Worm (Caenorhabditis elegans) whole organism, L4 larva: ENCODE data around the gene pde-12.

Source experiments
- D1046.2 ChIP-seq: fragments of 200-800 bp; sonication (Bioruptor generic); IDR thresholded peaks from 2 replicates; pipeline ENCODE4 v1.3.6; 2022; ENCODE audit warnings: missing genetic modification characterization, missing compliant biosample characterization
- F26F4.8 ChIP-seq: fragments of 200-800 bp; sonication (Bioruptor generic); conservative IDR thresholded peaks from 2 replicates; pipeline ENCODE4 v1.3.6; 2022; ENCODE audit warnings: missing genetic modification characterization, missing compliant biosample characterization
- F37D6.2 ChIP-seq: sonication (generic microtip); optimal IDR thresholded peaks from 2 replicates; lab custom pipeline; 2016; ENCODE audit warnings: mild to moderate bottlenecking, missing genetic modification characterization, missing compliant biosample characterization
- aha-1 ChIP-seq: fragments of 150-350 bp; peaks from one replicate; lab custom pipeline; 2014; ENCODE audit warnings: missing biosample characterization, missing genetic modification characterization
- ama-1 ChIP-seq: fragments of 150-350 bp; optimal IDR thresholded peaks from 2 replicates; lab custom pipeline; 2014; ENCODE audit warnings: inconsistent platforms, mixed read lengths
- ceh-32 ChIP-seq: sonication (generic microtip); optimal IDR thresholded peaks from 2 replicates; lab custom pipeline; 2016; ENCODE audit warnings: mild to moderate bottlenecking, missing genetic modification characterization, missing compliant biosample characterization; ENCODE audit not compliant: poor library complexity
- ceh-44 ChIP-seq: fragments of 200-800 bp; sonication (Bioruptor generic); IDR thresholded peaks from 2 replicates; pipeline ENCODE4 v1.3.6; 2022; ENCODE audit warnings: missing genetic modification reagents, missing genetic modification characterization, missing compliant biosample characterization
- ceh-62 ChIP-seq: sonication (generic microtip); optimal IDR thresholded peaks from 2 replicates; lab custom pipeline; 2017; ENCODE audit warnings: missing biosample characterization, missing genetic modification characterization
- ces-1 ChIP-seq: fragments of 150-350 bp; sonication (generic microtip); optimal IDR thresholded peaks from 4 replicates; lab custom pipeline; 2014; ENCODE audit warnings: missing biosample characterization, missing genetic modification reagents, missing genetic modification characterization
- daf-16 ChIP-seq, 3 experiments: sonication (generic microtip); optimal IDR thresholded peaks; 2 replicates each; lab custom pipeline; 2016 to 2017; ENCODE audit warnings: missing genetic modification characterization in 3 of 3, missing genetic modification reagents in 3 of 3, mild to moderate bottlenecking in 2 of 3, missing compliant biosample characterization in 2 of 3, missing biosample characterization in 1 of 3, moderate library complexity in 1 of 3
- daf-19 ChIP-seq: fragments of 200-800 bp; sonication (Bioruptor generic); conservative IDR thresholded peaks from 2 replicates; pipeline ENCODE4 v1.3.6; 2022; ENCODE audit warnings: missing genetic modification characterization, missing compliant biosample characterization
- duxl-1 ChIP-seq: sonication (generic microtip); optimal IDR thresholded peaks from 2 replicates; lab custom pipeline; 2016; ENCODE audit warnings: mild to moderate bottlenecking, missing genetic modification characterization, moderate library complexity, missing compliant biosample characterization; ENCODE audit not compliant: poor library complexity
- egl-43 ChIP-seq: fragments of 200-800 bp; sonication (Bioruptor generic); IDR thresholded peaks from 2 replicates; pipeline ENCODE4 v1.3.6; 2022; ENCODE audit warnings: missing genetic modification reagents, missing genetic modification characterization, missing compliant biosample characterization
- fos-1 ChIP-seq: fragments of 150-350 bp; optimal IDR thresholded peaks from 2 replicates; lab custom pipeline; 2014; ENCODE audit warnings: missing biosample characterization, missing genetic modification characterization
- jun-1 ChIP-seq: fragments of 150-350 bp; optimal IDR thresholded peaks from 2 replicates; lab custom pipeline; 2014; ENCODE audit warnings: missing biosample characterization, missing genetic modification reagents, missing genetic modification characterization
- lin-1 ChIP-seq: fragments of 200-800 bp; sonication (Bioruptor generic); IDR thresholded peaks from 2 replicates; pipeline ENCODE4 v1.3.6; 2022; ENCODE audit warnings: missing genetic modification reagents, missing genetic modification characterization, missing compliant biosample characterization
- lin-15B ChIP-seq: fragments of 150-350 bp; sonication (generic microtip); optimal IDR thresholded peaks from 3 replicates; lab custom pipeline; 2014; ENCODE audit warnings: missing biosample characterization, missing genetic modification characterization
- lin-29 ChIP-seq: fragments of 200-800 bp; sonication (Bioruptor generic); IDR thresholded peaks from 2 replicates; pipeline ENCODE4 v1.3.6; 2022; ENCODE audit warnings: missing genetic modification reagents, missing genetic modification characterization, missing compliant biosample characterization
- lin-38 ChIP-seq: fragments of 200-800 bp; sonication (Bioruptor generic); IDR thresholded peaks from 2 replicates; pipeline ENCODE4 v1.3.6; 2022; ENCODE audit warnings: missing genetic modification reagents, missing genetic modification characterization, missing compliant biosample characterization
- lin-39 ChIP-seq: fragments of 150-350 bp; optimal IDR thresholded peaks from 2 replicates; lab custom pipeline; 2014; ENCODE audit warnings: missing biosample characterization, missing genetic modification reagents, missing genetic modification characterization
- madf-5 ChIP-seq, 2 experiments: fragments of 200-800 bp; sonication (Bioruptor generic); IDR thresholded peaks; 2 replicates each; pipeline ENCODE4 v1.3.6; 2022; ENCODE audit warnings: missing compliant biosample characterization in 2 of 2, missing genetic modification characterization in 2 of 2
- madf-9 ChIP-seq: fragments of 200-800 bp; sonication (Bioruptor generic); conservative IDR thresholded peaks from 2 replicates; pipeline ENCODE4 v1.3.6; 2022; ENCODE audit warnings: missing genetic modification reagents, missing genetic modification characterization, missing compliant biosample characterization
- mdt-29 ChIP-seq: fragments of 200-800 bp; sonication (Bioruptor generic); IDR thresholded peaks from 2 replicates; pipeline ENCODE4 v1.3.6; 2022; ENCODE audit warnings: missing genetic modification reagents, missing genetic modification characterization, missing compliant biosample characterization
- mes-2 ChIP-seq: sonication (generic microtip); optimal IDR thresholded peaks from 2 replicates; lab custom pipeline; 2016; ENCODE audit warnings: missing genotype, mild to moderate bottlenecking, missing genetic modification characterization, missing compliant biosample characterization; ENCODE audit not compliant: poor library complexity, severe bottlenecking
- nhr-11 ChIP-seq: fragments of 150-350 bp; optimal IDR thresholded peaks from 2 replicates; lab custom pipeline; 2014; ENCODE audit warnings: missing biosample characterization, missing genetic modification characterization
- nhr-41 ChIP-seq: fragments of 200-800 bp; sonication (Bioruptor generic); IDR thresholded peaks from 2 replicates; pipeline ENCODE4 v1.3.6; 2022; ENCODE audit warnings: missing genetic modification reagents, missing genetic modification characterization, missing compliant biosample characterization
- nhr-42 ChIP-seq: fragments of 200-800 bp; sonication (Bioruptor generic); IDR thresholded peaks from 2 replicates; pipeline ENCODE4 v1.3.6; 2022; ENCODE audit warnings: missing genetic modification characterization, missing compliant biosample characterization
- pha-4 ChIP-seq, 2 experiments: fragments of 150-350 bp in 1 of 2; fragments of 200-800 bp in 1 of 2; sonication (Bioruptor generic) in 1 of 2; IDR thresholded peaks in 1 of 2; optimal IDR thresholded peaks in 1 of 2; 2 replicates each; pipeline versions ENCODE4 v1.3.6 to Lab custom; 2014 to 2022; ENCODE audit warnings: missing genetic modification characterization in 2 of 2, missing genetic modification reagents in 2 of 2, missing biosample characterization in 1 of 2, missing compliant biosample characterization in 1 of 2
- php-3 ChIP-seq: fragments of 200-800 bp; sonication (Bioruptor generic); IDR thresholded peaks from 2 replicates; pipeline ENCODE4 v1.3.6; 2022; ENCODE audit warnings: missing genetic modification reagents, missing genetic modification characterization, missing compliant biosample characterization
- set-16 ChIP-seq: fragments of 200-800 bp; sonication (Bioruptor generic); IDR thresholded peaks from 2 replicates; pipeline ENCODE4 v1.3.6; 2022; ENCODE audit warnings: missing genetic modification reagents, missing genetic modification characterization, missing compliant biosample characterization
- snpc-1.2 ChIP-seq: fragments of 200-800 bp; sonication (Bioruptor generic); IDR thresholded peaks from 2 replicates; pipeline ENCODE4 v1.3.6; 2022; ENCODE audit warnings: missing genetic modification reagents, missing genetic modification characterization, missing compliant biosample characterization
- unc-130 ChIP-seq: sonication (generic microtip); optimal IDR thresholded peaks from 2 replicates; lab custom pipeline; 2016; ENCODE audit warnings: missing genetic modification reagents, missing genetic modification characterization, missing compliant biosample characterization

pde-12 gene

DNA sequence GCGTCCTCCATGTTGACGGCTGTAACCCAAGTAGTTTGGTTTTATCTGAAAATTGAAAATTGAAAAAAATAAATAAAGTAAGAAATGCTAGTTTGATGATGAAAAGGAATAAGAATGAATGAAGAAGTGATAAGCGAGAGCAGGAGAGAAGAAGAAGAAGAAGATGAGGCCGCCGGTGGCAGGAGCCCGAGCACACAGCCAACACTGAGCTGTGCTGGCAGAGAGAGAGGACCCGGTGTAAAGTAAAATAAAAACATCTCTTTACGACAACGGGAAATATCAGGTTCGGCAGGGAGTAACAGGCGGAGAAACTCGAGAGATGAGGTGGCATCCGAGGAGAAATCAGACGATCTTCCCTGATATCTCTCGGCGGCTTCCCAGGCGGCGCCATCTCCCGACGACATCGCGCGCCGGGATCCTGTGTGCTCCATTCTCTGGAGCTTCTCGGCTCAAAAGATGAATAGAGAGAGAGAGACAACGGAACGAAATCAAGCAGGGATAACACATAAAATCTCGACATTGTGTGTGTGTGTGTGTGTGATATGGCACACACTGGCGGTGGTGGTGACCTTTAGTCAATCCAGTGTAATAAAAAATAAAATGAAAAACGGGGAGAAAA lies 27.9 kb downstream of the pde-12 start, which contains the start of gene sca-1 (continued):
- TF ChIP-seq lin-1 (GFP tag; lab: Robert Waterston, UW) (no peak), daf-19 (GFP tag; lab: Robert Waterston, UW) (no peak), nhr-11 (tag; lab: Kevin White, UChicago) (no peak), pha-4 (GFP tag; IDR thresholded peaks at IDR 0.05; lab: Robert Waterston, UW) (no peak), pha-4 (tag; optimal IDR thresholded peaks at IDR 0.05; lab: Kevin White, UChicago) (no peak), ceh-62 (tag; lab: Kevin White, UChicago) (no peak), ceh-44 (GFP tag; lab: Robert Waterston, UW) (no peak), ces-1 (GFP tag; lab: Kevin White, UChicago) (no peak), nhr-41 (GFP tag; lab: Robert Waterston, UW) (no peak), madf-5 (GFP tag; IDR thresholded peaks at IDR 0.05; lab: Robert Waterston, UW) (0 out of 4 replicates have a peak, but pooled peaks of 1 of the 2 experiments have one; percentile 61), ama-1 (lab: Kevin White, UChicago) (no peak)

DNA sequence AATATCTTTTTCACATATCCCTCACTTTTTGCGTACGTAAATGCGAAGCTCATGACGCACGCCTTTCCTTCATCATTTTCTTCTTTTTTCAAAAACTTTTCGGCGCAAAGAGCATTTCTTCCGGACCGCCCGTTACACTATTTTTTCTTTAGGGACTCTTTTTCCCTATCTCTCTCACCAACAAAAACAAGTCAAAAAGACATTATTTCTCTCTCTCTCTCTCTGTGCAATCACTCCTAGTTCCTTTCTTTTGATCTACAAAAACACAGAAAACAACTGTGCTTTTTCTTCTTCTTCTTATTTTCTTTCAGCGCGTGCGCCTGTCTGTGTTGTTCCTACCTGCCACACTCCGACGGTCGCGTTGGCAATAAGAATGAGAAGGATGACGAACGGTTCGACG lies 28.8 kb downstream of the pde-12 start:
- TF ChIP-seq jun-1 (no peak), lin-1 (GFP tag; lab: Robert Waterston, UW) (no peak), aha-1 (peak; percentile 24), nhr-11 (tag; lab: Kevin White, UChicago) (peak; percentile 63), daf-16 (GFP tag; optimal IDR thresholded peaks at IDR 0.05; lab: Kevin White, UChicago) (peak in 1 of 2 experiments; percentile 42), daf-16 (tag; optimal IDR thresholded peaks at IDR 0.05; lab: Kevin White, UChicago) (no peak), lin-38 (no peak)

DNA sequence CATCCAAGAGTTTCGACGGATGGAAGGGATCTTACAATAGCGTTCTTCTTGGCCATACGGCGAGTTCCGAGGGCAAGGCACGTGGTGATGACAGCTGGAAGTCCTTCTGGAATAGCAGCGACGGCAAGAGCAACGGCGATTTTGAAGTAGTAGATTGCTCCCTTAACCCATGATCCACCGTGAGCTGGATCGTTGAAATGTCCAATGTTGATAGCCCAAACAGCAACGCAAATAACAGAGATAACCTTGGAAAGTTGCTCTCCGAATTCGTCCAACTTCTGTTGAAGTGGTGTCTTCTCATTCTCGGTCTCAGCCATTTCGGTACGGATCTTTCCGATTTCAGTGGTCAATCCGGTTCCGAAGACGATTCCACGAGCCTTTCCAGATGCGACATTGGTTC lies 29.6 kb downstream of the pde-12 start:
- TF ChIP-seq duxl-1, result peak; percentile 53
- TF ChIP-seq aha-1, result peak; percentile 92
- 0 out of 2 replicates have a peak, but pooled peaks have one; percentile 33 for TF ChIP-seq D1046.2 (GFP tag; lab: Robert Waterston, UW)
- no peak for TF ChIP-seq lin-15B (tag; lab: Kevin White, UChicago)
- TF ChIP-seq F26F4.8, result peak; percentile 14; the same call in 1 of the 2 replicates
- no peak for TF ChIP-seq F37D6.2
- no peak for TF ChIP-seq daf-16 (GFP tag; optimal IDR thresholded peaks at IDR 0.05; lab: Kevin White, UChicago)
- TF ChIP-seq daf-16 (tag; optimal IDR thresholded peaks at IDR 0.05; lab: Kevin White, UChicago), result no peak

DNA sequence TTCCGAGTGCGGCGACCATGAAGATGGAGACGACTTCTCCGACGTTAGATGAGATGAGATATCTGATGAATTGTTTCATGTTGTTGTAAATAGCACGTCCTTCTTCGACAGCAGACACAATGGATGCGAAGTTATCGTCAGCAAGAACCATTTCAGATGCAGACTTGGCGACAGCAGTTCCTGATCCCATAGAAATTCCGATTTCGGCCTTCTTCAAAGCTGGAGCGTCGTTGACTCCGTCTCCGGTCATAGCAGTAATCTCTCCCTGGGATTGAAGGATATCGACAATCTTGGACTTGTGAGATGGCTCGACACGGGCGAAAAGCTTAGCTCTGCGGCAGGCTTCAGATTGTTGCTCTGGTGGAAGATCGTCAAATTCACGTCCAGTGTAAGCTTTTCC lies 30.9 kb downstream of the pde-12 start:
- no peak for TF ChIP-seq jun-1
- peak; percentile 96 for TF ChIP-seq aha-1
- TF ChIP-seq pha-4 (GFP tag; IDR thresholded peaks at IDR 0.05; lab: Robert Waterston, UW), result no peak
- TF ChIP-seq pha-4 (tag; optimal IDR thresholded peaks at IDR 0.05; lab: Kevin White, UChicago), result no peak
- TF ChIP-seq lin-38, result no peak
- TF ChIP-seq ceh-32 (tag; lab: Kevin White, UChicago), result no peak
- TF ChIP-seq unc-130 (GFP tag; lab: Kevin White, UChicago), result no peak
- TF ChIP-seq F37D6.2, result no peak
- no peak for TF ChIP-seq mdt-29 (GFP tag; lab: Robert Waterston, UW)

DNA sequence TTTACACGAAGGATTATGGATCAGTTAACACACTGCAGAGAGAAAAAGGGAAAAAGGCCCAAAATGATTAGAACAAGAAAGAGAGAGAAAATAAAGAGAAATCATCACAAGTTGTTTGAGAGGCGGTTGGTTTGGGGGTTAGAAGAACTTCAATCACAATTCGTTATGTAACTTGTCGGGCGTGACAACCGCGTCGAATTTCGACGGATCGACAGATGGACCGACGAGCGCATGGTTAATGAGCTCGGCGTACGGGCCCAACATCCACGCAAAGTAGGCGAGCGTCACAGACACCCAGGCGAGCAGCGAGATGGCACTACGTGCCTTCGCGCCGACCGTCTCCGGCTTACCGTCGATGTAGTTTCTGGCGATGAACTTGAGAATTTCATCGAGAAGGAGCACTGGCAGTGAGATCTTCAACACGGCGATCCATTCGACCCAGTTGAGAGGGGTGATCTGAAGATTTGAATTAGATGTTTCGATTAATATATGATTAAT lies 32.0 kb downstream of the pde-12 start:
- 0 out of 2 replicates have a peak, but pooled peaks have one; percentile 10 for TF ChIP-seq nhr-42 (GFP tag; lab: Robert Waterston, UW)
- peak; percentile 26; the same call in 1 of the 2 replicates for TF ChIP-seq php-3 (GFP tag; lab: Robert Waterston, UW)
- peak; percentile 71; the same call in 1 of the 2 replicates for TF ChIP-seq egl-43 (GFP tag; lab: Robert Waterston, UW)
- no peak for TF ChIP-seq mes-2 (tag; lab: Kevin White, UChicago)
- no peak for TF ChIP-seq lin-39 (tag; lab: Kevin White, UChicago)
- no peak for TF ChIP-seq ceh-32 (tag; lab: Kevin White, UChicago)
- 0 out of 2 replicates have a peak, but pooled peaks have one; percentile 7 for TF ChIP-seq madf-9 (GFP tag; lab: Robert Waterston, UW)
- TF ChIP-seq set-16 (GFP tag; lab: Robert Waterston, UW), result peak; percentile 75
- no peak for TF ChIP-seq F26F4.8
- peak; percentile 89 for TF ChIP-seq aha-1
- no peak for TF ChIP-seq snpc-1.2 (GFP tag; lab: Robert Waterston, UW)
- no peak for TF ChIP-seq lin-29 (GFP tag; lab: Robert Waterston, UW)
- TF ChIP-seq fos-1, result no peak
- 0 out of 2 replicates have a peak, but pooled peaks have one; percentile 10 for TF ChIP-seq lin-38
